Fruit fly (Drosophila melanogaster): ENCODE measurements around the gene Atet.

DNA sequence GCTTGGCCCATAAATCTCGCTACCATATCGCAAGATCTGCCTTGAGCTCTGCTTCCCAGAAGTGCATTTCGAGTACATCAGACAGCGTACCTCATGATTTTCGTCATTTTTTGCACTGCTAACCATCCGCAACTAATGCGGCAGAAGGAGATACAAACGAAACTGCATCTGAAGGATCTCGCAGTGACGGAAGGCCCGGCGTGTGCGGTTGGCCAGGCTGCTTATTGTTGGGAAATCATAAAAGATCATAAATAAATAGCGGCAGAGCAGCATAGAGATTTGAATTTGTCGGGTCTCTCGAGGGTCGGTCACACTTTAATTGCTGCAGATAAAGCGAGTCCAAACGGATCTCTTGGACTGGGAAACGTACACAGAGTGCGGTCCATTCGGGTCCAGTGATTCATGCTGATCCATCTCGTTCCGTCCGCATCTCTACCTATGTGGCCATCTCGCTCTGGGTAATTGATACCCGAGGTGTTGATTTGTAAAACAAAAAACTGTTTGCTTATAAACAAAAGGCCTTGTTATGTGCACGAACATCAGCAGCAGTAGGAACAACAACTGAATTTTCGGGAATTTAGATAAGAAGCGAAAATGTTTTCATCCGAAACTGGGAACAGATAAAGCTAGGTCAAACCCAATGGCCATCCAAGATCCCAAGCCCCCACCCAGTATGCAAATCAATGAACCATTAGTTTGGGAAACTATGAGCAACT is 35.0 kb downstream of the Atet start:
- TF ChIP-seq Mnt (GFP tag; optimal IDR thresholded peaks at IDR 0.05) (no peak), CG12768 (GFP tag; optimal IDR thresholded peaks at IDR 0.05) (no peak), CG33017 (tag; optimal IDR thresholded peaks at IDR 0.05) (no peak), pad (GFP tag; optimal IDR thresholded peaks at IDR 0.05) (no peak), CG1620 (GFP tag; optimal IDR thresholded peaks at IDR 0.05) (no peak), bab1 (GFP tag; optimal IDR thresholded peaks at IDR 0.05) (no peak), CG7045 (GFP tag; optimal IDR thresholded peaks at IDR 0.05) (no peak), Clk (GFP tag; optimal IDR thresholded peaks at IDR 0.05) (no peak), CG5204 (GFP tag; optimal IDR thresholded peaks at IDR 0.05) (no peak), tj (GFP tag; optimal IDR thresholded peaks at IDR 0.05) (no peak), Crg-1 (GFP tag; optimal IDR thresholded peaks at IDR 0.05) (no peak), toe (GFP tag; optimal IDR thresholded peaks at IDR 0.05) (no peak)
